Fruit fly (Drosophila melanogaster) whole organism, embryonic: ENCODE results near the gene dati.

ENCODE experiments used
- Awh ChIP-seq: fragments of 200-800 bp; sonication (Bioruptor generic); IDR thresholded peaks from 2 replicates; pipeline ENCODE4, ENCODE4 v1.3.6; 2022; ENCODE audit warnings: missing biosample characterization, missing genetic modification characterization
- CG10543 ChIP-seq: fragments of 200-800 bp; sonication (Bioruptor generic); optimal IDR thresholded peaks from 3 replicates; lab custom pipeline; 2017; ENCODE audit warnings: missing biosample characterization, mild to moderate bottlenecking, missing genetic modification characterization, moderate library complexity
- CG10654 ChIP-seq: fragments of 200-800 bp; sonication (Bioruptor generic); optimal IDR thresholded peaks from 2 replicates; lab custom pipeline; 2016; ENCODE audit warnings: missing biosample characterization, missing genetic modification characterization
- CG11456 ChIP-seq: fragments of 200-800 bp; sonication (Bioruptor generic); IDR thresholded peaks from 3 replicates; pipeline ENCODE4 v1.3.6; 2022; ENCODE audit warnings: missing biosample characterization, missing genetic modification characterization
- CG11695 ChIP-seq: fragments of 200-800 bp; sonication (Bioruptor generic); IDR thresholded peaks from 3 replicates; pipeline ENCODE4 v1.3.6; 2022; ENCODE audit warnings: missing biosample characterization, missing genetic modification characterization
- CG12071 ChIP-seq: fragments of 200-800 bp; sonication (Bioruptor generic); optimal IDR thresholded peaks from 3 replicates; lab custom pipeline; 2018; ENCODE audit warnings: missing biosample characterization, mild to moderate bottlenecking, missing genetic modification characterization
- CG1529 ChIP-seq: fragments of 200-800 bp; sonication (Bioruptor generic); optimal IDR thresholded peaks from 3 replicates; lab custom pipeline; 2018; ENCODE audit warnings: missing biosample characterization, missing genetic modification characterization
- CG15479 ChIP-seq: fragments of 200-800 bp; sonication (Bioruptor generic); optimal IDR thresholded peaks from 3 replicates; lab custom pipeline; 2019; ENCODE audit warnings: missing biosample characterization, mild to moderate bottlenecking, missing genetic modification characterization, moderate library complexity
- CG2889 ChIP-seq: fragments of 200-800 bp; sonication (Bioruptor generic); IDR thresholded peaks from 3 replicates; pipeline ENCODE4 v1.3.6; 2022; ENCODE audit warnings: missing biosample characterization, missing genetic modification characterization
- CG30020 ChIP-seq: fragments of 200-800 bp; optimal IDR thresholded peaks from 2 replicates; lab custom pipeline; 2019; ENCODE audit warnings: missing biosample characterization, mild to moderate bottlenecking, missing genetic modification characterization, moderate library complexity
- CG3163 ChIP-seq: fragments of 200-800 bp; sonication (Bioruptor generic); optimal IDR thresholded peaks from 3 replicates; lab custom pipeline; 2016; ENCODE audit warnings: missing biosample characterization, missing genetic modification characterization
- CG32532 ChIP-seq: fragments of 200-800 bp; sonication (Bioruptor generic); IDR thresholded peaks from 2 replicates; pipeline ENCODE4 v1.3.6; 2022; ENCODE audit warnings: missing biosample characterization, missing genetic modification characterization
- CG3726 ChIP-seq: fragments of 200-800 bp; sonication (Bioruptor generic); IDR thresholded peaks from 3 replicates; pipeline ENCODE4, ENCODE4 v1.3.6; 2022; ENCODE audit warnings: missing biosample characterization, missing genetic modification characterization
- CG4282 ChIP-seq: fragments of 200-800 bp; sonication (Bioruptor generic); optimal IDR thresholded peaks from 2 replicates; lab custom pipeline; 2016; ENCODE audit warnings: missing biosample characterization, missing genetic modification characterization
- CG4404 ChIP-seq: fragments of 200-800 bp; sonication (Bioruptor generic); IDR thresholded peaks from 2 replicates; pipeline ENCODE4 v1.3.6; 2022; ENCODE audit warnings: missing biosample characterization, missing genetic modification characterization
- CG4424 ChIP-seq: fragments of 200-800 bp; sonication (Bioruptor generic); optimal IDR thresholded peaks from 3 replicates; lab custom pipeline; 2016; ENCODE audit warnings: missing biosample characterization, missing genetic modification characterization
- CG6272 ChIP-seq: fragments of 200-800 bp; sonication (Bioruptor generic); IDR thresholded peaks from 2 replicates; pipeline ENCODE4 v1.3.6; 2022; ENCODE audit warnings: missing biosample characterization, missing genetic modification characterization
- CG6765 ChIP-seq: fragments of 200-800 bp; sonication (Bioruptor generic); optimal IDR thresholded peaks from 3 replicates; lab custom pipeline; 2017; ENCODE audit warnings: missing biosample characterization, mild to moderate bottlenecking, missing genetic modification characterization
- CG7745 ChIP-seq: fragments of 200-800 bp; sonication (Bioruptor generic); optimal IDR thresholded peaks from 2 replicates; lab custom pipeline; 2018; ENCODE audit warnings: missing biosample characterization, mild to moderate bottlenecking, missing genetic modification characterization, moderate library complexity
- CG8290 ChIP-seq, 3 experiments: fragments of 200-800 bp; sonication (Bioruptor generic); optimal IDR thresholded peaks; 2 replicates each; lab custom pipeline; 2016 to 2019; ENCODE audit warnings: missing biosample characterization in 3 of 3, missing genetic modification characterization in 3 of 3, mild to moderate bottlenecking in 2 of 3, moderate library complexity in 1 of 3
- CG8944 ChIP-seq: fragments of 200-800 bp; sonication (Bioruptor generic); optimal IDR thresholded peaks from 3 replicates; lab custom pipeline; 2016; ENCODE audit warnings: missing biosample characterization, missing genetic modification characterization
- CHES-1-like ChIP-seq: fragments of 200-800 bp; sonication (Bioruptor generic); optimal IDR thresholded peaks from 2 replicates; lab custom pipeline; 2016; ENCODE audit warnings: missing biosample characterization, missing genetic modification characterization
- D19A ChIP-seq: fragments of 200-800 bp; optimal IDR thresholded peaks from 3 replicates; lab custom pipeline; 2019; ENCODE audit warnings: missing biosample characterization, mild to moderate bottlenecking, missing genetic modification characterization, moderate library complexity
- Doc3 ChIP-seq: fragments of 200-800 bp; sonication (Bioruptor generic); IDR thresholded peaks from 3 replicates; pipeline ENCODE4 v1.3.6; 2022; ENCODE audit warnings: missing biosample characterization, missing genetic modification characterization; ENCODE audit not compliant: partially characterized antibody
- Ets65A ChIP-seq: fragments of 200-800 bp; sonication (Bioruptor generic); peaks from one replicate; lab custom pipeline; 2016; ENCODE audit warnings: missing biosample characterization, missing genetic modification characterization
- Jarid2 ChIP-seq: fragments of 200-800 bp; sonication (Bioruptor generic); optimal IDR thresholded peaks from 3 replicates; lab custom pipeline; 2017; ENCODE audit warnings: mild to moderate bottlenecking, missing biosample characterization, missing genetic modification reagents, missing genetic modification characterization
- Meics ChIP-seq: fragments of 200-800 bp; sonication (Bioruptor generic); optimal IDR thresholded peaks from 2 replicates; lab custom pipeline; 2017; ENCODE audit warnings: missing biosample characterization, mild to moderate bottlenecking, missing genetic modification characterization
- Poxn ChIP-seq: fragments of 200-800 bp; sonication (Bioruptor generic); IDR thresholded peaks from 2 replicates; pipeline ENCODE4 v1.3.6; 2022; ENCODE audit warnings: missing biosample characterization, missing genetic modification characterization
- Scr ChIP-seq: fragments of 200-800 bp; sonication (Bioruptor generic); IDR thresholded peaks from 2 replicates; pipeline ENCODE4 v1.3.6; 2022; ENCODE audit warnings: missing biosample characterization, missing genetic modification characterization; ENCODE audit not compliant: partially characterized antibody
- Sry-δ ChIP-seq: fragments of 200-800 bp; sonication (Bioruptor generic); optimal IDR thresholded peaks from 2 replicates; lab custom pipeline; 2016; ENCODE audit warnings: missing biosample characterization, missing genetic modification characterization
- Tbp ChIP-seq: fragments of >200 bp; optimal IDR thresholded peaks from 2 replicates; lab custom pipeline; 2018; ENCODE audit warnings: missing biosample characterization, missing genetic modification characterization
- amos ChIP-seq: fragments of 200-800 bp; sonication (Bioruptor generic); IDR thresholded peaks from 2 replicates; pipeline ENCODE4 v1.3.6; 2022; ENCODE audit warnings: missing biosample characterization, missing genetic modification characterization; ENCODE audit not compliant: partially characterized antibody
- chn ChIP-seq: fragments of 200-800 bp; sonication (Bioruptor generic); optimal IDR thresholded peaks from 2 replicates; lab custom pipeline; 2016; ENCODE audit warnings: missing biosample characterization, missing genetic modification characterization
- cwo ChIP-seq: fragments of 200-800 bp; sonication (Bioruptor generic); optimal IDR thresholded peaks from 3 replicates; lab custom pipeline; 2017; ENCODE audit warnings: missing biosample characterization, missing genetic modification characterization, mild to moderate bottlenecking, moderate library complexity, missing genetic modification reagents
- emc ChIP-seq: fragments of 200-800 bp; sonication (Bioruptor generic); optimal IDR thresholded peaks from 2 replicates; lab custom pipeline; 2016; ENCODE audit warnings: missing biosample characterization, missing genetic modification characterization
- her ChIP-seq: fragments of 200-800 bp; sonication (Bioruptor generic); optimal IDR thresholded peaks from 2 replicates; lab custom pipeline; 2016; ENCODE audit warnings: missing biosample characterization, missing genetic modification characterization
- klu ChIP-seq: fragments of 200-800 bp; sonication (Bioruptor generic); IDR thresholded peaks from 2 replicates; pipeline ENCODE4 v1.3.6; 2022; ENCODE audit warnings: missing biosample characterization, missing genetic modification characterization
- kni ChIP-seq: fragments of 200-800 bp; sonication (Bioruptor generic); optimal IDR thresholded peaks from 3 replicates; lab custom pipeline; 2017; ENCODE audit warnings: mild to moderate bottlenecking, missing biosample characterization, missing genetic modification reagents, missing genetic modification characterization
- knrl ChIP-seq: fragments of 200-800 bp; sonication (Bioruptor generic); IDR thresholded peaks from 3 replicates; pipeline ENCODE4 v1.3.6; 2022; ENCODE audit warnings: missing biosample characterization, missing genetic modification characterization; ENCODE audit not compliant: partially characterized antibody
- nerfin-2 ChIP-seq: fragments of 200-800 bp; sonication (Bioruptor generic); IDR thresholded peaks from 2 replicates; pipeline ENCODE4 v1.3.6; 2022; ENCODE audit warnings: missing biosample characterization, missing genetic modification characterization; ENCODE audit not compliant: partially characterized antibody
- oc ChIP-seq: fragments of 200-800 bp; sonication (Bioruptor generic); optimal IDR thresholded peaks from 2 replicates; lab custom pipeline; 2018; ENCODE audit warnings: missing biosample characterization, mild to moderate bottlenecking, missing genetic modification characterization, moderate library complexity
- pros ChIP-seq: fragments of 200-800 bp; sonication (Bioruptor generic); optimal IDR thresholded peaks from 3 replicates; lab custom pipeline; 2019; ENCODE audit warnings: missing biosample characterization, mild to moderate bottlenecking, missing genetic modification characterization, moderate library complexity
- rib ChIP-seq: fragments of 200-800 bp; sonication (Bioruptor generic); IDR thresholded peaks from 2 replicates; pipeline ENCODE4 v1.3.6; 2022; ENCODE audit warnings: missing biosample characterization, missing genetic modification characterization
- salm ChIP-seq: fragments of 200-800 bp; sonication (Bioruptor generic); optimal IDR thresholded peaks from 2 replicates; lab custom pipeline; 2018; ENCODE audit warnings: missing biosample characterization, mild to moderate bottlenecking, missing genetic modification characterization
- sc ChIP-seq, 3 experiments: fragments of >200 bp in 2 of 3; fragments of 200-800 bp in 1 of 3; sonication (Bioruptor generic) in 1 of 3; optimal IDR thresholded peaks; 2 replicates in 2 of 3; 3 replicates in 1 of 3; lab custom pipeline; 2017; ENCODE audit warnings: mild to moderate bottlenecking in 1 of 3, missing biosample characterization in 1 of 3, missing genetic modification characterization in 1 of 3, missing genetic modification reagents in 1 of 3
- sens ChIP-seq: fragments of 200-800 bp; sonication (Bioruptor generic); peaks from one replicate; lab custom pipeline; 2016; ENCODE audit warnings: missing biosample characterization, missing genetic modification characterization
- seq ChIP-seq: fragments of 200-800 bp; sonication (Bioruptor generic); IDR thresholded peaks from 2 replicates; pipeline ENCODE4 v1.3.6; 2022; ENCODE audit warnings: missing biosample characterization, missing genetic modification characterization
- sima ChIP-seq: fragments of 200-800 bp; sonication (Bioruptor generic); optimal IDR thresholded peaks from 2 replicates; lab custom pipeline; 2016; ENCODE audit warnings: missing biosample characterization, missing genetic modification characterization
- sna ChIP-seq: fragments of 200-800 bp; sonication (Bioruptor generic); IDR thresholded peaks from 2 replicates; pipeline ENCODE4 v1.3.6; 2022; ENCODE audit warnings: missing biosample characterization, missing genetic modification characterization; ENCODE audit not compliant: partially characterized antibody
- toy ChIP-seq: fragments of 200-800 bp; sonication (Bioruptor generic); IDR thresholded peaks from 2 replicates; pipeline ENCODE4 v1.3.6; 2022; ENCODE audit warnings: missing biosample characterization, missing genetic modification characterization
- zen ChIP-seq: fragments of 200-800 bp; sonication (Bioruptor generic); optimal IDR thresholded peaks from 3 replicates; lab custom pipeline; 2018; ENCODE audit warnings: missing biosample characterization, mild to moderate bottlenecking, missing genetic modification characterization, moderate library complexity

The dati gene

DNA sequence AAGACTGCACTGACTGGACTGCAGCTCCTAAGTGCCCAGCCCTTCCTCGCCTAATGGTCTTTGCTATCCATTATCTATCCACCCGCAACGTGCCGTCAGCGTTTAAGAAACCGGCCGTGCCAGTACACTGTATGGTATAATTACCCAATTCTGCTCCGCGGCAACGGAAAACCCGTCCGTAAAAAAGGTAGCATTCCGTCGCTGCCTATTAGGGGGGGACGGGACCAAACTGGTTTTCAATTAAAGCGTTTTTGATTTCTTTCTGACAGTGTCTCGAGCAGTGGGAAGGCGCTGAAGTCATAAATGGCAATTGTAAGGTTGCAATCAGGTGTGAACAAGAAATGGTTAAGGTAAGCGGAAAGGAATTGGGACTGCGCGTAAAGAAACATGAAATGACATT is 14.9 kb downstream of the dati start (continued):
- TF ChIP-seq Scr (GFP tag; lab: Robert Waterston, UW) (no peak), seq (GFP tag; lab: Robert Waterston, UW) (no peak), CG8944 (GFP tag; lab: Kevin White, UChicago) (no peak), CG2889 (GFP tag; lab: Robert Waterston, UW) (no peak), Jarid2 (no peak), Doc3 (GFP tag; lab: Robert Waterston, UW) (no peak), kni (peak; percentile 84), CG15479 (GFP tag; lab: Kevin White, UChicago) (no peak), CG6765 (GFP tag; lab: Kevin White, UChicago) (no peak), CG8290 (GFP tag; optimal IDR thresholded peaks at IDR 0.05; lab: Kevin White, UChicago) (no peak), CG8290 (tag; optimal IDR thresholded peaks at IDR 0.05; lab: Kevin White, UChicago) (peak in 1 of 2 experiments; percentile 30), sna (no peak), knrl (GFP tag; lab: Robert Waterston, UW) (no peak), Meics (GFP tag; lab: Kevin White, UChicago) (no peak), CG11695 (GFP tag; lab: Robert Waterston, UW) (no peak), CHES-1-like (GFP tag; lab: Kevin White, UChicago) (no peak), pros (GFP tag; lab: Kevin White, UChicago) (peak; percentile 84), sc (optimal IDR thresholded peaks at IDR 0.05; lab: Kevin White, UChicago) (no peak), sc (GFP tag; optimal IDR thresholded peaks at IDR 0.05; lab: Kevin White, UChicago) (no peak), Poxn (no peak), rib (no peak), CG12071 (GFP tag; lab: Kevin White, UChicago) (no peak), CG4424 (GFP tag; lab: Kevin White, UChicago) (no peak), Ets65A (GFP tag; lab: Kevin White, UChicago) (peak; percentile 68), Tbp (GFP tag; lab: Kevin White, UChicago) (no peak), sens (peak; percentile 63), CG10654 (no peak), klu (no peak), CG4282 (GFP tag; lab: Kevin White, UChicago) (no peak), Awh (GFP tag; lab: Robert Waterston, UW) (peak; percentile 83), emc (GFP tag; lab: Kevin White, UChicago) (no peak), CG10543 (no peak), CG4404 (GFP tag; lab: Robert Waterston, UW) (no peak), CG3163 (GFP tag; lab: Kevin White, UChicago) (no peak), salm (tag; lab: Kevin White, UChicago) (peak; percentile 1), CG3726 (no peak), amos (GFP tag; lab: Robert Waterston, UW) (no peak), D19A (tag; lab: Kevin White, UChicago) (peak; percentile 17), CG6272 (GFP tag; lab: Robert Waterston, UW) (no peak), CG11456 (no peak), cwo (GFP tag; lab: Kevin White, UChicago) (no peak), CG32532 (GFP tag; lab: Robert Waterston, UW) (no peak), chn (GFP tag; lab: Kevin White, UChicago) (no peak), CG1529 (GFP tag; lab: Kevin White, UChicago) (no peak), sima (GFP tag; lab: Kevin White, UChicago) (no peak), oc (tag; lab: Kevin White, UChicago) (no peak), Sry-δ (GFP tag; lab: Kevin White, UChicago) (no peak), CG7745 (tag; lab: Kevin White, UChicago) (no peak), nerfin-2 (GFP tag; lab: Robert Waterston, UW) (no peak), toy (GFP tag; lab: Robert Waterston, UW) (no peak), zen (peak; percentile 62), CG30020 (tag; lab: Kevin White, UChicago) (no peak), her (GFP tag; lab: Kevin White, UChicago) (no peak)
